Worm (Caenorhabditis elegans) whole organism, midembryonic: ENCODE measurements around the gene unc-25.

Experiments
- flt-1 ChIP-seq: fragments of 200-800 bp; sonication (Bioruptor generic); IDR thresholded peaks from 2 replicates; pipeline ENCODE4 v1.3.6; 2022; ENCODE audit warnings: missing genetic modification characterization, missing compliant biosample characterization
- med-1 ChIP-seq: sonication (generic microtip); optimal IDR thresholded peaks from 2 replicates; lab custom pipeline; 2017; ENCODE audit warnings: missing genetic modification characterization, mild to moderate bottlenecking, missing compliant biosample characterization, antibody characterized with exemption, missing genetic modification reagents; ENCODE audit not compliant: insufficient read depth
- ztf-23 ChIP-seq: fragments of 200-800 bp; sonication (Bioruptor generic); IDR thresholded peaks from 2 replicates; pipeline ENCODE4 v1.3.6; 2022; ENCODE audit warnings: missing genetic modification reagents, missing genetic modification characterization, missing compliant biosample characterization
- ztf-29 ChIP-seq: fragments of 200-800 bp; sonication (Bioruptor generic); IDR thresholded peaks from 2 replicates; pipeline ENCODE4 v1.3.6; 2022; ENCODE audit warnings: missing genetic modification reagents, missing genetic modification characterization, missing compliant biosample characterization

DNA sequence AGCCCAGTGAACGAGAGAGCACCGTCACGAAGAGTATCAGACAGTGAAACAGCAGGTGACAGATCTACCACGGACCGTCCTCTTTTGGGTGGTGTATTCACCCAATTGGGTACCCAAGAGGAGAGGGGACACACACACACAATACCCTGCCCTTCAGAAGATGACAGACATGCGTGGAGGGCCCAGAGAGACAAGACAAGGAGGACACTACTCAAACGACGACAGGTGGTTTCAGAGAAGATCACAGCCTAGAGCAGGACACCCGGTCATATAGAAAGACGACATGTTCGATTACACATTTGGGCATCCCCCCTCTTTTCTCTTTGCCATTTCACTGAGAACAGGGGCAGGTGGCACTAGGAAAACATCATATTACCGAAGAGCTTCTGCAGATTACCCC is 48.2 kb upstream of the unc-25 start:
- TF ChIP-seq med-1 (GFP tag; lab: Kevin White, UChicago), result no peak
- no peak for TF ChIP-seq ztf-29 (GFP tag; lab: Robert Waterston, UW)
- TF ChIP-seq ztf-23 (GFP tag; lab: Robert Waterston, UW), result no peak
- TF ChIP-seq flt-1, result 0 out of 2 replicates have a peak, but pooled peaks have one; percentile 58
